Fruit fly (Drosophila melanogaster) Kc167 (cell line): ENCODE measurements around the gene CG33253.

Experiments
- Myc ChIP-seq: fragments of >200 bp; optimal IDR thresholded peaks from 2 replicates; lab custom pipeline; 2017; ENCODE audit warnings: missing external identifiers
- h ChIP-seq: fragments of >200 bp; optimal IDR thresholded peaks from 3 replicates; lab custom pipeline; 2018; ENCODE audit warnings: missing external identifiers
- insv ChIP-seq: fragments of >200 bp; optimal IDR thresholded peaks from 3 replicates; lab custom pipeline; 2018; ENCODE audit warnings: missing external identifiers
- psq ChIP-seq: fragments of >200 bp; optimal IDR thresholded peaks from 2 replicates; lab custom pipeline; 2017; ENCODE audit warnings: missing external identifiers
- ttk ChIP-seq: sonication (Bioruptor generic); optimal IDR thresholded peaks from 2 replicates; lab custom pipeline; 2017; ENCODE audit warnings: missing external identifiers

DNA sequence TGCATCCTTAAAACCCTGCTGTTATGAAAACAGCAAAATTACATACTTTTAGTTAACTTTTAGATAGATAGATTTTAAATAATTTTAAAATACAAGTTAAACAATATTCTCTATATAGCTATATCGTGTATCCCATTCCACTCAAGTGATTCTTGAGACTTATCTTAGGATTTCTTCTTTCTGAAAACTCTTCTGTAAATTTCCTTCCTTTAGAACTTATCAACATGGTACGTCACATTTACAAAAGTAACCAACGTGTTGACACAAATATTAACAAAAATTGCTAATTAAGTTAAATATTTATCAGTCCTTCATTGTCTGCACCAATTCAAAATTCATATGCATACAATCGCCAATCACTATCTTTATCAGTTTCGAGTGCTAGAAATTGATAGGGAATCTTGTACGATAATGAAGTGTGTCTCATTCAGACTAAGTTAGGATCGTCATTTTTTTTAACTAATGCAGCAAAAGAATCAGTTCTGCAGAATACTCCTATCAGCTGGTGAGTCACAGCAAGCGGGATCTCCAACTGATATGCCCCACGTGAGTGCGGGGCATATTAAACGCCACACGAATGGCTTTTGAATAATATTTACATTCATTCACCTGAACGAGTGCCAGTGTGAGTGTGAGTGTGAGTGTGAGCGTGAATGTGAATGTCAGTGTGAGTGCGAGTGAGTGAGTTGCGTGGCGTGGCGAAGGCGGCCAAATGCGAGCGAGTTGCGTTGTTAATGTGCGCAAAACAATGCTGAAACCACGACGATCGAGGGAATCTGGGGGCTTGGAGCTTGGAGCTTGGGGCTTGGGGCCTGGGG is 15.4 kb upstream of the CG33253 start:
- TF ChIP-seq psq = no peak
- TF ChIP-seq Myc (lab: Kevin White, UChicago) = no peak
- no peak for TF ChIP-seq h (lab: Kevin White, UChicago)
- TF ChIP-seq ttk (lab: Kevin White, UChicago) = no peak
- no peak for TF ChIP-seq insv (lab: Kevin White, UChicago)
